Worm (Caenorhabditis elegans) whole organism, early embryonic: ENCODE data around the gene far-6.

Experiments used
- B0310.2 ChIP-seq: sonication (generic microtip); optimal IDR thresholded peaks from 2 replicates; lab custom pipeline; 2016; ENCODE audit warnings: mild to moderate bottlenecking, missing genetic modification characterization, missing compliant biosample characterization
- ets-7 ChIP-seq: sonication (generic microtip); optimal IDR thresholded peaks from 2 replicates; lab custom pipeline; 2016; ENCODE audit warnings: missing genotype, missing genetic modification characterization, missing compliant biosample characterization
- tbx-37 ChIP-seq: fragments of 200-800 bp; sonication (Bioruptor generic); conservative IDR thresholded peaks from 2 replicates; pipeline ENCODE4 v1.3.6; 2022; ENCODE audit warnings: missing genetic modification reagents, missing genetic modification characterization, missing compliant biosample characterization

DNA sequence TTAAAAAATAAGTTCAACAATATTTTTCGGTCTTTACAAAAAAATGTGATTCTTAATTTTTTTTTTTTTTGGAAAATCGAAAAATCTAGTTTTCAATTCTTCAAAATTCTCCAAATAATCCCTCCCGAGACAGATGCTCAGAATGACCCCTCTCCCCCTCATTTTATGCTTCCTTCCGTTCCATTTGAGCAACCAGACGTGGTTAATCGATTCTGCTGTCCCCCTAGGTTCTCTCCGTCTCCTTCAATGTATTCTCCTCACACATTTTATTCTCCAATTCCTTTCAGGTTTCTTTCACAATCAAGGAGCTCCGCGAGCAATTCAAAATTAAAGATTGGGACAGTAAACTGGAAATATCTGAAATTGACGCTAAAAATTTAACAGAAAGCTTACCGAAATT lies 46.8 kb downstream of the far-6 start:
- TF ChIP-seq tbx-37 (no peak), B0310.2 (tag; lab: Kevin White, UChicago) (no peak), ets-7 (tag; lab: Kevin White, UChicago) (no peak)
